Worm (Caenorhabditis elegans) whole organism, late embryonic: ENCODE data around the gene dhs-25.

ENCODE experiments used
- C38D4.7 ChIP-seq: fragments of 200-800 bp; sonication (Bioruptor generic); optimal IDR thresholded peaks from 2 replicates; lab custom pipeline; 2018; ENCODE audit warnings: mild to moderate bottlenecking, missing genetic modification characterization, moderate library complexity, missing compliant biosample characterization
- K09A11.1 ChIP-seq: sonication (generic microtip); optimal IDR thresholded peaks from 2 replicates; lab custom pipeline; 2017; ENCODE audit warnings: antibody characterized with exemption, mild to moderate bottlenecking, missing genetic modification characterization, missing compliant biosample characterization; ENCODE audit not compliant: insufficient read depth
- T23F11.4 ChIP-seq: fragments of 200-800 bp; sonication (Bioruptor generic); optimal IDR thresholded peaks from 2 replicates; lab custom pipeline; 2018; ENCODE audit warnings: mild to moderate bottlenecking, missing genetic modification characterization, missing compliant biosample characterization
- Y22D7AL.16 ChIP-seq: sonication (generic microtip); optimal IDR thresholded peaks from 2 replicates; lab custom pipeline; 2016; ENCODE audit warnings: missing genetic modification characterization, missing compliant biosample characterization
- ahr-1 ChIP-seq: sonication (generic microtip); optimal IDR thresholded peaks from 2 replicates; lab custom pipeline; 2016; ENCODE audit warnings: missing genetic modification characterization, missing compliant biosample characterization
- ceh-14 ChIP-seq: sonication (generic microtip); optimal IDR thresholded peaks from 2 replicates; lab custom pipeline; 2016; ENCODE audit warnings: missing genotype, missing genetic modification characterization, missing compliant biosample characterization
- ceh-18 ChIP-seq: sonication (generic microtip); optimal IDR thresholded peaks from 2 replicates; lab custom pipeline; 2016; ENCODE audit warnings: missing genetic modification characterization, missing compliant biosample characterization
- ceh-19 ChIP-seq: fragments of 200-800 bp; sonication (Bioruptor generic); optimal IDR thresholded peaks from 2 replicates; lab custom pipeline; 2018; ENCODE audit warnings: mild to moderate bottlenecking, missing genetic modification characterization, missing compliant biosample characterization
- ceh-2 ChIP-seq: sonication (generic microtip); optimal IDR thresholded peaks from 2 replicates; lab custom pipeline; 2016; ENCODE audit warnings: missing genotype, missing genetic modification characterization, missing compliant biosample characterization
- ceh-22 ChIP-seq: sonication (generic microtip); optimal IDR thresholded peaks from 2 replicates; lab custom pipeline; 2017; ENCODE audit warnings: missing biosample characterization, missing genetic modification characterization
- ceh-24 ChIP-seq: sonication (generic microtip); optimal IDR thresholded peaks from 2 replicates; lab custom pipeline; 2016; ENCODE audit warnings: mild to moderate bottlenecking, missing genetic modification characterization, missing compliant biosample characterization
- ceh-30 ChIP-seq: fragments of 150-350 bp; optimal IDR thresholded peaks from 2 replicates; lab custom pipeline; 2014; ENCODE audit warnings: missing biosample characterization, missing genetic modification characterization
- ceh-31 ChIP-seq: sonication (generic microtip); optimal IDR thresholded peaks from 2 replicates; lab custom pipeline; 2016; ENCODE audit warnings: missing genetic modification characterization, missing compliant biosample characterization
- ceh-48 ChIP-seq: sonication (generic microtip); optimal IDR thresholded peaks from 2 replicates; lab custom pipeline; 2016; ENCODE audit warnings: missing genetic modification characterization, inconsistent platforms, missing compliant biosample characterization
- ceh-6 ChIP-seq: fragments of 200-800 bp; sonication (Bioruptor generic); optimal IDR thresholded peaks from 2 replicates; lab custom pipeline; 2018; ENCODE audit warnings: mild to moderate bottlenecking, missing genetic modification characterization, missing compliant biosample characterization
- ceh-9 ChIP-seq: sonication (generic microtip); optimal IDR thresholded peaks from 2 replicates; lab custom pipeline; 2016; ENCODE audit warnings: mild to moderate bottlenecking, missing genetic modification characterization, inconsistent platforms, missing compliant biosample characterization
- che-1 ChIP-seq: sonication (generic microtip); optimal IDR thresholded peaks from 2 replicates; lab custom pipeline; 2016; ENCODE audit warnings: mild to moderate bottlenecking, missing genetic modification characterization, missing compliant biosample characterization
- dmd-4 ChIP-seq: sonication (generic microtip); optimal IDR thresholded peaks from 2 replicates; lab custom pipeline; 2016; ENCODE audit warnings: borderline replicate concordance, missing genetic modification characterization, missing compliant biosample characterization
- elt-4 ChIP-seq: sonication (generic microtip); optimal IDR thresholded peaks from 2 replicates; lab custom pipeline; 2016; ENCODE audit warnings: missing genetic modification characterization, missing compliant biosample characterization
- eyg-1 ChIP-seq: sonication (generic microtip); optimal IDR thresholded peaks from 2 replicates; lab custom pipeline; 2016; ENCODE audit warnings: missing genotype, missing genetic modification characterization, missing compliant biosample characterization
- fax-1 ChIP-seq: sonication (generic microtip); optimal IDR thresholded peaks from 2 replicates; lab custom pipeline; 2016; ENCODE audit warnings: missing genotype, missing genetic modification characterization, missing compliant biosample characterization
- fkh-10 ChIP-seq: fragments of 150-350 bp; optimal IDR thresholded peaks from 2 replicates; lab custom pipeline; 2014; ENCODE audit warnings: missing biosample characterization, missing genetic modification reagents, missing genetic modification characterization
- fkh-6 ChIP-seq: sonication (generic microtip); optimal IDR thresholded peaks from 2 replicates; lab custom pipeline; 2016; ENCODE audit warnings: missing genetic modification characterization, missing compliant biosample characterization
- gmeb-2 ChIP-seq: sonication (generic microtip); optimal IDR thresholded peaks from 2 replicates; lab custom pipeline; 2016; ENCODE audit warnings: missing genetic modification characterization, inconsistent platforms, missing compliant biosample characterization
- hlh-13 ChIP-seq: fragments of 200-800 bp; sonication (Bioruptor generic); optimal IDR thresholded peaks from 2 replicates; lab custom pipeline; 2018; ENCODE audit warnings: mild to moderate bottlenecking, missing genetic modification characterization, missing compliant biosample characterization
- hlh-15 ChIP-seq: sonication (generic microtip); optimal IDR thresholded peaks from 2 replicates; lab custom pipeline; 2016; ENCODE audit warnings: missing genetic modification characterization, missing compliant biosample characterization
- hlh-30 ChIP-seq: sonication (generic microtip); optimal IDR thresholded peaks from 2 replicates; lab custom pipeline; 2017; ENCODE audit warnings: antibody characterized with exemption, missing genetic modification characterization, missing compliant biosample characterization; ENCODE audit not compliant: insufficient read depth
- lim-6 ChIP-seq: sonication (generic microtip); optimal IDR thresholded peaks from 2 replicates; lab custom pipeline; 2016; ENCODE audit warnings: missing genetic modification characterization, missing compliant biosample characterization
- madf-2 ChIP-seq: sonication (generic microtip); optimal IDR thresholded peaks from 2 replicates; lab custom pipeline; 2017; ENCODE audit warnings: missing genetic modification characterization, missing compliant biosample characterization
- nfya-1 ChIP-seq: sonication (generic microtip); optimal IDR thresholded peaks from 2 replicates; lab custom pipeline; 2017; ENCODE audit warnings: missing genetic modification characterization, mild to moderate bottlenecking, missing compliant biosample characterization, antibody characterized with exemption, moderate library complexity
- nhr-232 ChIP-seq: sonication (generic microtip); optimal IDR thresholded peaks from 2 replicates; lab custom pipeline; 2016; ENCODE audit warnings: missing genetic modification characterization, missing compliant biosample characterization
- pag-3 ChIP-seq: sonication (generic microtip); optimal IDR thresholded peaks from 2 replicates; lab custom pipeline; 2016; ENCODE audit warnings: missing compliant biosample characterization, missing genetic modification characterization, borderline replicate concordance
- pat-9 ChIP-seq: fragments of 200-800 bp; sonication (Bioruptor generic); optimal IDR thresholded peaks from 2 replicates; lab custom pipeline; 2018; ENCODE audit warnings: mild to moderate bottlenecking, missing genetic modification characterization, moderate library complexity, missing compliant biosample characterization
- pax-1 ChIP-seq: fragments of 150-350 bp; optimal IDR thresholded peaks from 2 replicates; lab custom pipeline; 2014; ENCODE audit warnings: missing biosample characterization, missing genetic modification characterization
- pha-2 ChIP-seq: sonication (generic microtip); optimal IDR thresholded peaks from 2 replicates; lab custom pipeline; 2017; ENCODE audit warnings: mild to moderate bottlenecking, missing genetic modification characterization, missing compliant biosample characterization
- pqm-1 ChIP-seq: sonication (generic microtip); optimal IDR thresholded peaks from 2 replicates; lab custom pipeline; 2016; ENCODE audit warnings: missing genetic modification characterization, missing compliant biosample characterization
- pros-1 ChIP-seq: fragments of 150-350 bp; optimal IDR thresholded peaks from 2 replicates; lab custom pipeline; 2014; ENCODE audit warnings: missing biosample characterization, missing genetic modification reagents, missing genetic modification characterization
- rnt-1 ChIP-seq: sonication (generic microtip); optimal IDR thresholded peaks from 2 replicates; lab custom pipeline; 2016; ENCODE audit warnings: missing genetic modification characterization, missing compliant biosample characterization
- sdc-2 ChIP-seq: sonication (generic microtip); optimal IDR thresholded peaks from 2 replicates; lab custom pipeline; 2016; ENCODE audit warnings: missing genotype, missing genetic modification characterization, missing compliant biosample characterization
- tbx-2 ChIP-seq: sonication (generic microtip); optimal IDR thresholded peaks from 2 replicates; lab custom pipeline; 2016; ENCODE audit warnings: missing genetic modification characterization, missing compliant biosample characterization
- tbx-7 ChIP-seq: sonication (generic microtip); optimal IDR thresholded peaks from 2 replicates; lab custom pipeline; 2016; ENCODE audit warnings: missing genotype, missing genetic modification characterization, missing compliant biosample characterization
- ttx-3 ChIP-seq: sonication (generic microtip); optimal IDR thresholded peaks from 2 replicates; lab custom pipeline; 2016; ENCODE audit warnings: missing genetic modification reagents, missing genetic modification characterization, missing compliant biosample characterization
- unc-3 ChIP-seq, 2 experiments: fragments of 200-800 bp in 1 of 2; sonication (Bioruptor generic) in 1 of 2; sonication (generic microtip) in 1 of 2; conservative IDR thresholded peaks in 1 of 2; optimal IDR thresholded peaks in 1 of 2; 2 replicates each; pipeline versions ENCODE4 v1.3.6 to Lab custom; 2016 to 2022; ENCODE audit warnings: missing compliant biosample characterization in 2 of 2, missing genetic modification characterization in 2 of 2, missing genetic modification reagents in 1 of 2
- unc-42 ChIP-seq: sonication (generic microtip); optimal IDR thresholded peaks from 2 replicates; lab custom pipeline; 2016; ENCODE audit warnings: missing genotype, missing genetic modification characterization, missing compliant biosample characterization
- unc-55 ChIP-seq: sonication (generic microtip); optimal IDR thresholded peaks from 2 replicates; lab custom pipeline; 2017; ENCODE audit warnings: missing biosample characterization, missing genetic modification reagents, missing genetic modification characterization
- unc-86 ChIP-seq: sonication (generic microtip); optimal IDR thresholded peaks from 2 replicates; lab custom pipeline; 2016; ENCODE audit warnings: missing genetic modification characterization, missing compliant biosample characterization
- zip-5 ChIP-seq: sonication (generic microtip); optimal IDR thresholded peaks from 2 replicates; lab custom pipeline; 2016; ENCODE audit warnings: missing genetic modification characterization, missing compliant biosample characterization
- ztf-16 ChIP-seq: sonication (generic microtip); optimal IDR thresholded peaks from 2 replicates; lab custom pipeline; 2017; ENCODE audit warnings: missing genetic modification characterization, missing compliant biosample characterization

Gene dhs-25

ce11 chrX:1522068-1522467 is 35.7 kb downstream of the dhs-25 start:
- TF ChIP-seq fkh-10 (peak; percentile 21), rnt-1 (tag; lab: Kevin White, UChicago) (peak; percentile 32), ceh-31 (tag; lab: Kevin White, UChicago) (peak; percentile 29), hlh-30 (tag; lab: Kevin White, UChicago) (peak; percentile 28), fkh-6 (tag; lab: Kevin White, UChicago) (no peak), nfya-1 (peak; percentile 30), ceh-18 (tag; lab: Kevin White, UChicago) (peak; percentile 52), unc-86 (no peak)
- TF ChIP-seq, all 69 proteins: peak for 6

ce11 chrX:1523272-1523671 is 36.9 kb downstream of the dhs-25 start:
- TF ChIP-seq ceh-2 (tag; lab: Kevin White, UChicago) (no peak), che-1 (tag; lab: Kevin White, UChicago) (no peak), ceh-19 (GFP tag; lab: Kevin White, UChicago) (no peak), K09A11.1 (tag; lab: Kevin White, UChicago) (no peak), dmd-4 (tag; lab: Kevin White, UChicago) (no peak), tbx-7 (tag; lab: Kevin White, UChicago) (no peak), nhr-232 (tag; lab: Kevin White, UChicago) (no peak), pat-9 (tag; lab: Kevin White, UChicago) (no peak), ceh-31 (tag; lab: Kevin White, UChicago) (no peak)
- TF ChIP-seq, all 69 proteins: peak for 0

- TF ChIP-seq hlh-30 (tag; lab: Kevin White, UChicago) (peak; percentile 23), zip-5 (tag; lab: Kevin White, UChicago) (no peak), ceh-6 (GFP tag; lab: Kevin White, UChicago) (no peak), che-1 (tag; lab: Kevin White, UChicago) (peak; percentile 19), pax-1 (tag; lab: Kevin White, UChicago) (no peak), ceh-48 (tag; lab: Kevin White, UChicago) (no peak), ahr-1 (no peak), pag-3 (no peak), rnt-1 (tag; lab: Kevin White, UChicago) (peak; percentile 50), ceh-18 (tag; lab: Kevin White, UChicago) (peak; percentile 27), ttx-3 (tag; lab: Kevin White, UChicago) (no peak), eyg-1 (tag; lab: Kevin White, UChicago) (no peak), ceh-22 (tag; lab: Kevin White, UChicago) (no peak), ceh-24 (tag; lab: Kevin White, UChicago) (no peak), pros-1 (no peak), T23F11.4 (GFP tag; lab: Kevin White, UChicago) (no peak), C38D4.7 (GFP tag; lab: Kevin White, UChicago) (no peak), pqm-1 (tag; lab: Kevin White, UChicago) (no peak), hlh-15 (tag; lab: Kevin White, UChicago) (no peak), fax-1 (tag; lab: Kevin White, UChicago) (no peak), ceh-2 (tag; lab: Kevin White, UChicago) (no peak), tbx-2 (peak; percentile 40), ztf-16 (no peak), gmeb-2 (no peak), hlh-13 (GFP tag; lab: Kevin White, UChicago) (no peak), ceh-9 (tag; lab: Kevin White, UChicago) (no peak), nhr-232 (tag; lab: Kevin White, UChicago) (no peak), ceh-31 (tag; lab: Kevin White, UChicago) (peak; percentile 73), elt-4 (tag; lab: Kevin White, UChicago) (no peak), unc-42 (tag; lab: Kevin White, UChicago) (peak; percentile 31), fkh-10 (no peak), Y22D7AL.16 (tag; lab: Kevin White, UChicago) (peak; percentile 4), ceh-30 (peak; percentile 27), madf-2 (tag; lab: Kevin White, UChicago) (no peak), pha-2 (tag; lab: Kevin White, UChicago) (no peak), unc-55 (GFP tag; lab: Kevin White, UChicago) (peak; percentile 71), sdc-2 (tag; lab: Kevin White, UChicago) (peak; percentile 61), unc-3 (GFP tag; conservative IDR thresholded peaks at IDR 0.05; lab: Robert Waterston, UW) (no peak), unc-3 (tag; optimal IDR thresholded peaks at IDR 0.05; lab: Kevin White, UChicago) (no peak), ceh-14 (tag; lab: Kevin White, UChicago) (no peak), lim-6 (tag; lab: Kevin White, UChicago) (no peak)
Observed at ce11 chrX:1524559-1524958, 38.2 kb downstream of the dhs-25 start.
